Fruit fly (Drosophila melanogaster): ENCODE measurements around the gene CG8578.

The CG8578 gene

DNA sequence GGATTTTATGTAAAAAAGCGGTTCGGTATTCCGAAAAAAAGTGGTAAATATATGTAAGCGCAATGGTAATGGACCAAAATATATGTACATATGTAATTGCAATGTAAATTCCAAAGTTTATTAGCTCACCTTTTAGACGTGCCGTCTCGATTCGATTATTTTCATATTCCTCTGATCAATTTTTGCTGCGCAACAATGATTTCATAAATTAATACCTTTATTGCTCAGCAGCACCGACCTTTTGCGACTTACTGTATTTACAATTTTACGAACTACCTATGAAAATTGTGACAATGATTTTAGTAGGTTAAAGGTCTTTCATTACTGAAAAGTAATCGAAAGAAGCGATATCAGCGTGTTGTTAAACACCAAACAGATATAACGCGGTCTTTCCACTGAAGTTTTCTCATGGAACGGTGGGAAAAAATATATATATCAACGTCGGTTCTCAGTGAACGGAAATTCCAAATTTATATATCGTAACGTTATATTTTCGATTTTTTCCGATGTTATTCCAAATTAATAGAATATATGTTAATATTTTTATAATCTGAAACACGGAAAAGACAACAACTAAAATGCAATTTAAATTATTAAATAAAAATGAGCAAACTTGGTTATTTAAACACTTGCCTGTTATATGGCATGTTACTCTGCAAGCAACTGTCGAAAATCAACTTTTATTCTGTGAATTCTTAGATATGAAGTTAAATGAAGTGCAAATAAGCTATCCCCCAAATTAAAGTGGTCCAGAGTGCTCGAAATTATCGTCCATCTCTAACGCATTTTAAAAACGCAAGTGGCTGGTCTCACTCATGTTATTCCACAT, 45.7 kb downstream of the CG8578 start, which contains the start of the genes MSBP and CG15916 (continued):
- TF ChIP-seq CG13624 (GFP tag; optimal IDR thresholded peaks at IDR 0.05): no peak
- TF ChIP-seq dimm (GFP tag; IDR thresholded peaks at IDR 0.05): no peak
- no peak for TF ChIP-seq HLH4C (GFP tag; IDR thresholded peaks at IDR 0.05; ENCODE audit: partially characterized antibody)
- TF ChIP-seq CG6689 (GFP tag; IDR thresholded peaks at IDR 0.05): no peak
- TF ChIP-seq ems (GFP tag; optimal IDR thresholded peaks at IDR 0.05): no peak
- TF ChIP-seq CG2120 (GFP tag; optimal IDR thresholded peaks at IDR 0.05): peak; percentile 41
- TF ChIP-seq cwo (GFP tag; optimal IDR thresholded peaks at IDR 0.05): no peak
- no peak for TF ChIP-seq CG1792 (GFP tag; optimal IDR thresholded peaks at IDR 0.05)
- TF ChIP-seq pros (GFP tag; optimal IDR thresholded peaks at IDR 0.05): no peak
- peak; percentile 68 for TF ChIP-seq Sry-δ (GFP tag; optimal IDR thresholded peaks at IDR 0.05)
- TF ChIP-seq Side (GFP tag; optimal IDR thresholded peaks at IDR 0.05): no peak
- no peak for TF ChIP-seq NFAT (GFP tag; IDR thresholded peaks at IDR 0.05)
- TF ChIP-seq CG10654 (GFP tag; optimal IDR thresholded peaks at IDR 0.05): no peak
- TF ChIP-seq Elba2 (GFP tag; optimal IDR thresholded peaks at IDR 0.05): peak; percentile 13
- peak; percentile 49; the same call in 1 of the 2 replicates for TF ChIP-seq Rfx (GFP tag; IDR thresholded peaks at IDR 0.05)
- no peak for TF ChIP-seq grn (GFP tag; optimal IDR thresholded peaks at IDR 0.05)
- TF ChIP-seq HHEX (GFP tag; optimal IDR thresholded peaks at IDR 0.05): no peak
- no peak for TF ChIP-seq bowl (GFP tag; IDR thresholded peaks at IDR 0.05)
- TF ChIP-seq ERR (GFP tag; optimal IDR thresholded peaks at IDR 0.05): no peak
- no peak for TF ChIP-seq insv (GFP tag; optimal IDR thresholded peaks at IDR 0.05)
- TF ChIP-seq vnd (GFP tag; IDR thresholded peaks at IDR 0.05; ENCODE audit: partially characterized antibody): no peak
- TF ChIP-seq ssp (GFP tag; IDR thresholded peaks at IDR 0.05): peak; percentile 93
- no peak for TF ChIP-seq CG8281 (tag; optimal IDR thresholded peaks at IDR 0.05)
- no peak for TF ChIP-seq CG4282 (GFP tag; optimal IDR thresholded peaks at IDR 0.05)
- TF ChIP-seq HLH54F (GFP tag; optimal IDR thresholded peaks at IDR 0.05): no peak
- 0 out of 3 replicates have a peak, but pooled peaks have one; percentile 29 for TF ChIP-seq CG14860 (GFP tag; IDR thresholded peaks at IDR 0.05; ENCODE audit: partially characterized antibody)
- no peak for TF ChIP-seq CG42726 (GFP tag; IDR thresholded peaks at IDR 0.05; ENCODE audit: partially characterized antibody)
- TF ChIP-seq Ptx1 (GFP tag; IDR thresholded peaks at IDR 0.05): peak; percentile 27; the same call in 1 of the 2 replicates
- no peak for TF ChIP-seq run (tag; optimal IDR thresholded peaks at IDR 0.05)
- no peak for TF ChIP-seq tll (GFP tag; optimal IDR thresholded peaks at IDR 0.05)
- 0 out of 3 replicates have a peak, but pooled peaks have one; percentile 21 for TF ChIP-seq knrl (GFP tag; IDR thresholded peaks at IDR 0.05; ENCODE audit: partially characterized antibody)
- no peak for TF ChIP-seq CG5953 (GFP tag; IDR thresholded peaks at IDR 0.05)
- no peak for TF ChIP-seq zfh2 (GFP tag; optimal IDR thresholded peaks at IDR 0.05)
- peak; percentile 44 for TF ChIP-seq grau (tag; optimal IDR thresholded peaks at IDR 0.05)
- no peak for TF ChIP-seq CG9797 (GFP tag; optimal IDR thresholded peaks at IDR 0.05)
- no peak for TF ChIP-seq CG4404 (GFP tag; IDR thresholded peaks at IDR 0.05)
- peak; percentile 70 for TF ChIP-seq phol (tag; optimal IDR thresholded peaks at IDR 0.05)
- TF ChIP-seq Mes4 (GFP tag; optimal IDR thresholded peaks at IDR 0.05): no peak
- TF ChIP-seq CG17186 (GFP tag; optimal IDR thresholded peaks at IDR 0.05): no peak
- peak; percentile 73 for TF ChIP-seq CoRest (tag; optimal IDR thresholded peaks at IDR 0.05)
- no peak for TF ChIP-seq CG6254 (GFP tag; optimal IDR thresholded peaks at IDR 0.05)
- TF ChIP-seq Deaf1 (tag; optimal IDR thresholded peaks at IDR 0.05): no peak
- TF ChIP-seq gcm2 (GFP tag; optimal IDR thresholded peaks at IDR 0.05): no peak
- TF ChIP-seq CG14050 (GFP tag; IDR thresholded peaks at IDR 0.05): no peak
- no peak for TF ChIP-seq PHDP (tag; optimal IDR thresholded peaks at IDR 0.05)
- no peak for TF ChIP-seq crol (GFP tag; IDR thresholded peaks at IDR 0.05)
- TF ChIP-seq slbo (GFP tag; IDR thresholded peaks at IDR 0.05): peak; percentile 55
- TF ChIP-seq CG4617 (GFP tag; optimal IDR thresholded peaks at IDR 0.05; ENCODE audit: borderline replicate concordance): no peak
- TF ChIP-seq CG17385 (GFP tag; optimal IDR thresholded peaks at IDR 0.05): no peak

Measured in whole organism, embryonic.